Fruit fly (Drosophila melanogaster): ENCODE measurements around the gene Fhos.

DNA sequence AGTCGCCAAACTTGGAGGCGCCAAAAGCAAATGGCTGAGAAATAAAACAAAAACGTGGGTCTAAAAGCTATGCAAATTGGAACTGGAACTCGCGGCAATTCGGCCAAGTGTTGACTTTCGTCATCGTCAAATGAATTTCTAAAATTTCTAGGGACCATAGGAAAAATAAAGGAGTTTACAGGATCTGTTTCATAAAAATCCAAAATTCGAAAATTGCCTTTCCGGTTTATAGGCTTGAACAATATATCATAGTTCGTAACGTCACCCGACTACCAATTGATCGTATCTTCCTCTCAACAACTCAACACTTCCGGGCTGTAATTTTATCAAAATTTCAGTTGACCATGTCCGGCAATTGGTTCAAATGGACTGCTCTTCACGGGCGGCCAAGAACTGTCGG, 82.7 kb downstream of the Fhos start, which contains the start of gene CG32026:
- no peak for TF ChIP-seq CG17568 (GFP tag; optimal IDR thresholded peaks at IDR 0.05)
- TF ChIP-seq CG31388 (GFP tag; optimal IDR thresholded peaks at IDR 0.05), result no peak
- TF ChIP-seq CG33557 (GFP tag; optimal IDR thresholded peaks at IDR 0.05), result no peak
- no peak for TF ChIP-seq gsb-n (tag; optimal IDR thresholded peaks at IDR 0.05)
- TF ChIP-seq Dbx (GFP tag; IDR thresholded peaks at IDR 0.05), result no peak
- no peak for TF ChIP-seq shn (GFP tag; optimal IDR thresholded peaks at IDR 0.05)
- no peak for TF ChIP-seq CG12104 (GFP tag; optimal IDR thresholded peaks at IDR 0.05)
- TF ChIP-seq dpn (GFP tag; optimal IDR thresholded peaks at IDR 0.05), result no peak
- no peak for TF ChIP-seq D (optimal IDR thresholded peaks at IDR 0.05)
- TF ChIP-seq D (GFP tag; optimal IDR thresholded peaks at IDR 0.05), result no peak
- TF ChIP-seq p53 (GFP tag; optimal IDR thresholded peaks at IDR 0.05), result no peak
- TF ChIP-seq CG10147 (GFP tag; optimal IDR thresholded peaks at IDR 0.05), result no peak

Data from whole organism, embryonic.